Worm (Caenorhabditis elegans) whole organism, L4 larva: ENCODE measurements around the gene hlb-1.

Source experiments
- Y5F2A.4 ChIP-seq: fragments of 200-800 bp; sonication (Bioruptor generic); optimal IDR thresholded peaks from 2 replicates; lab custom pipeline; 2018; ENCODE audit warnings: mild to moderate bottlenecking, missing genetic modification characterization, missing compliant biosample characterization
- ces-1 ChIP-seq: fragments of 150-350 bp; sonication (generic microtip); optimal IDR thresholded peaks from 4 replicates; lab custom pipeline; 2014; ENCODE audit warnings: missing biosample characterization, missing genetic modification reagents, missing genetic modification characterization
- daf-12 ChIP-seq: fragments of 150-350 bp; optimal IDR thresholded peaks from 2 replicates; lab custom pipeline; 2014; ENCODE audit warnings: missing biosample characterization, missing genetic modification reagents, missing genetic modification characterization
- daf-8 ChIP-seq: fragments of 200-800 bp; sonication (Bioruptor generic); IDR thresholded peaks from 2 replicates; pipeline ENCODE4 v1.3.6; 2022; ENCODE audit warnings: missing genetic modification characterization, missing compliant biosample characterization
- mep-1 ChIP-seq: fragments of 150-350 bp; sonication (generic microtip); optimal IDR thresholded peaks from 3 replicates; lab custom pipeline; 2014; ENCODE audit warnings: missing biosample characterization, missing genetic modification characterization
- nhr-28 ChIP-seq: fragments of 150-350 bp; optimal IDR thresholded peaks from 2 replicates; lab custom pipeline; 2014; ENCODE audit warnings: missing biosample characterization, missing genetic modification characterization
- pha-4 ChIP-seq, 2 experiments: fragments of 150-350 bp in 1 of 2; fragments of 200-800 bp in 1 of 2; sonication (Bioruptor generic) in 1 of 2; IDR thresholded peaks in 1 of 2; optimal IDR thresholded peaks in 1 of 2; 2 replicates each; pipeline versions ENCODE4 v1.3.6 to Lab custom; 2014 to 2022; ENCODE audit warnings: missing genetic modification characterization in 2 of 2, missing genetic modification reagents in 2 of 2, missing biosample characterization in 1 of 2, missing compliant biosample characterization in 1 of 2
- pqm-1 ChIP-seq: sonication (generic microtip); optimal IDR thresholded peaks from 2 replicates; lab custom pipeline; 2017; ENCODE audit warnings: missing biosample characterization, missing genetic modification characterization
- saeg-2 ChIP-seq: fragments of 200-800 bp; sonication (Bioruptor generic); IDR thresholded peaks from 2 replicates; pipeline ENCODE4 v1.3.6; 2022; ENCODE audit warnings: missing genetic modification reagents, missing genetic modification characterization, missing compliant biosample characterization
- snpc-4 ChIP-seq: fragments of 150-350 bp; optimal IDR thresholded peaks from 2 replicates; lab custom pipeline; 2014; ENCODE audit warnings: missing biosample characterization, missing genetic modification characterization

ce11 chrX:13852606-13853005 lies 29.9 kb downstream of the hlb-1 start, which contains the start of gene mct-3:
- TF ChIP-seq pha-4 (GFP tag; IDR thresholded peaks at IDR 0.05; lab: Robert Waterston, UW), result no peak
- TF ChIP-seq pha-4 (tag; optimal IDR thresholded peaks at IDR 0.05; lab: Kevin White, UChicago), result no peak
- TF ChIP-seq ces-1, result no peak
- no peak for TF ChIP-seq pqm-1 (tag; lab: Kevin White, UChicago)
- no peak for TF ChIP-seq snpc-4 (tag; lab: Kevin White, UChicago)
- no peak for TF ChIP-seq Y5F2A.4 (GFP tag; lab: Kevin White, UChicago)
- TF ChIP-seq saeg-2, result no peak
- TF ChIP-seq mep-1 (tag; lab: Kevin White, UChicago), result no peak
- TF ChIP-seq daf-12, result no peak
- TF ChIP-seq daf-8, result no peak
- no peak for TF ChIP-seq nhr-28 (tag; lab: Kevin White, UChicago)
